Worm (Caenorhabditis elegans) whole organism, L1 larva: ENCODE measurements around the gene Y59A8B.8.

Source experiments
- F16B12.6 ChIP-seq: fragments of 150-350 bp; optimal IDR thresholded peaks from 2 replicates; lab custom pipeline; 2014; ENCODE audit warnings: missing biosample characterization, missing genetic modification characterization
- aha-1 ChIP-seq: fragments of 150-350 bp; optimal IDR thresholded peaks from 2 replicates; lab custom pipeline; 2014; ENCODE audit warnings: missing biosample characterization, missing genetic modification characterization
- alr-1 ChIP-seq: fragments of 200-800 bp; sonication (Bioruptor generic); optimal IDR thresholded peaks from 2 replicates; lab custom pipeline; 2018; ENCODE audit warnings: borderline replicate concordance, mild to moderate bottlenecking, missing genetic modification characterization, missing compliant biosample characterization
- aly-2 ChIP-seq: fragments of 150-350 bp; optimal IDR thresholded peaks from 2 replicates; lab custom pipeline; 2014; ENCODE audit warnings: missing biosample characterization, missing genetic modification characterization
- ama-1 ChIP-seq: fragments of 150-350 bp; optimal IDR thresholded peaks from 2 replicates; lab custom pipeline; 2014
- blmp-1 ChIP-seq: fragments of 150-350 bp; optimal IDR thresholded peaks from 2 replicates; lab custom pipeline; 2014; ENCODE audit warnings: missing biosample characterization, missing genetic modification characterization
- ceh-8 ChIP-seq: fragments of 200-800 bp; sonication (Bioruptor generic); optimal IDR thresholded peaks from 2 replicates; lab custom pipeline; 2018; ENCODE audit warnings: mild to moderate bottlenecking, missing genetic modification characterization, moderate library complexity, missing compliant biosample characterization
- ceh-82 ChIP-seq, 3 experiments: fragments of 150-350 bp in 1 of 3; sonication (generic microtip) in 2 of 3; optimal IDR thresholded peaks; 2 replicates each; lab custom pipeline; 2014 to 2017; ENCODE audit warnings: missing biosample characterization in 3 of 3, missing genetic modification characterization in 3 of 3
- ceh-88 ChIP-seq: fragments of 200-800 bp; sonication (Bioruptor generic); IDR thresholded peaks from 2 replicates; pipeline ENCODE4 v1.3.6; 2022; ENCODE audit warnings: missing genetic modification characterization, missing compliant biosample characterization
- ceh-90 ChIP-seq: sonication (generic microtip); optimal IDR thresholded peaks from 2 replicates; lab custom pipeline; 2016; ENCODE audit warnings: missing genetic modification characterization, missing compliant biosample characterization
- ces-1 ChIP-seq: fragments of 150-350 bp; optimal IDR thresholded peaks from 2 replicates; lab custom pipeline; 2014; ENCODE audit warnings: missing biosample characterization, missing genetic modification reagents, missing genetic modification characterization
- dsc-1 ChIP-seq: sonication (generic microtip); optimal IDR thresholded peaks from 2 replicates; lab custom pipeline; 2016; ENCODE audit warnings: mild to moderate bottlenecking, missing genetic modification characterization, missing compliant biosample characterization
- efl-1 ChIP-seq, 4 experiments: fragments of 150-350 bp; optimal IDR thresholded peaks in 3 of 4; peaks in 1 of 4; 1 replicate in 1 of 4; 2 replicates in 3 of 4; lab custom pipeline; 2014; ENCODE audit warnings: missing biosample characterization in 2 of 4, missing genetic modification characterization in 2 of 4, missing genetic modification reagents in 2 of 4
- egl-13 ChIP-seq: sonication (generic microtip); optimal IDR thresholded peaks from 2 replicates; lab custom pipeline; 2016; ENCODE audit warnings: missing genotype, missing genetic modification reagents, missing genetic modification characterization, missing compliant biosample characterization
- egl-27 ChIP-seq, 2 experiments: fragments of 150-350 bp in 1 of 2; sonication (generic microtip); optimal IDR thresholded peaks; 3 replicates each; lab custom pipeline; 2017 to 2018; ENCODE audit warnings: missing biosample characterization in 2 of 2, missing genetic modification characterization in 2 of 2, missing genetic modification reagents in 2 of 2
- elt-3 ChIP-seq, 6 experiments: fragments of 150-350 bp in 1 of 6; sonication (generic microtip); optimal IDR thresholded peaks; 2 replicates each; lab custom pipeline; 2017 to 2018; ENCODE audit warnings: missing biosample characterization in 6 of 6, missing genetic modification characterization in 6 of 6, inconsistent platforms in 1 of 6
- ets-5 ChIP-seq: fragments of 200-800 bp; sonication (Bioruptor generic); IDR thresholded peaks from 2 replicates; pipeline ENCODE4 v1.3.6; 2022; ENCODE audit warnings: missing genetic modification characterization, missing compliant biosample characterization
- fkh-10 ChIP-seq: sonication (generic microtip); optimal IDR thresholded peaks from 2 replicates; lab custom pipeline; 2017; ENCODE audit warnings: missing biosample characterization, missing genetic modification reagents, missing genetic modification characterization
- fkh-4 ChIP-seq: sonication (generic microtip); optimal IDR thresholded peaks from 2 replicates; lab custom pipeline; 2016; ENCODE audit warnings: missing compliant biosample characterization, missing genetic modification characterization, borderline replicate concordance
- fos-1 ChIP-seq: fragments of 150-350 bp; optimal IDR thresholded peaks from 2 replicates; lab custom pipeline; 2014; ENCODE audit warnings: missing biosample characterization, missing genetic modification characterization
- grh-1 ChIP-seq: fragments of 200-800 bp; sonication (Bioruptor generic); IDR thresholded peaks from 2 replicates; pipeline ENCODE4 v1.3.6; 2022; ENCODE audit warnings: missing genetic modification reagents, missing genetic modification characterization, missing compliant biosample characterization
- hlh-17 ChIP-seq: fragments of 200-800 bp; sonication (Bioruptor generic); optimal IDR thresholded peaks from 2 replicates; lab custom pipeline; 2018; ENCODE audit warnings: missing genetic modification characterization, mild to moderate bottlenecking, missing compliant biosample characterization, moderate library complexity, borderline replicate concordance
- hlh-4 ChIP-seq: sonication (generic microtip); optimal IDR thresholded peaks from 2 replicates; lab custom pipeline; 2016; ENCODE audit warnings: mild to moderate bottlenecking, missing genetic modification characterization, missing compliant biosample characterization
- hpl-2 ChIP-seq: fragments of 150-350 bp; optimal IDR thresholded peaks from 2 replicates; lab custom pipeline; 2014; ENCODE audit warnings: missing biosample characterization, missing genetic modification reagents, missing genetic modification characterization
- jun-1 ChIP-seq: fragments of 150-350 bp; optimal IDR thresholded peaks from 2 replicates; lab custom pipeline; 2014; ENCODE audit warnings: missing biosample characterization, missing genetic modification reagents, missing genetic modification characterization
- lin-13 ChIP-seq: fragments of 150-350 bp; optimal IDR thresholded peaks from 2 replicates; lab custom pipeline; 2014; ENCODE audit warnings: missing biosample characterization, missing genetic modification reagents, missing genetic modification characterization
- lin-14 ChIP-seq: fragments of 200-800 bp; sonication (Bioruptor generic); optimal IDR thresholded peaks from 2 replicates; lab custom pipeline; 2018; ENCODE audit warnings: mild to moderate bottlenecking, missing genetic modification characterization, moderate library complexity, missing compliant biosample characterization
- lin-35 ChIP-seq, 2 experiments: fragments of 150-350 bp; optimal IDR thresholded peaks; 2 replicates each; lab custom pipeline; 2014; ENCODE audit warnings: missing biosample characterization in 2 of 2, missing genetic modification characterization in 2 of 2, missing genetic modification reagents in 2 of 2
- mef-2 ChIP-seq: fragments of 150-350 bp; optimal IDR thresholded peaks from 2 replicates; lab custom pipeline; 2014; ENCODE audit warnings: missing biosample characterization, missing genetic modification characterization
- mep-1 ChIP-seq: fragments of 150-350 bp; optimal IDR thresholded peaks from 2 replicates; lab custom pipeline; 2014; ENCODE audit warnings: missing biosample characterization, missing genetic modification characterization
- nhr-11 ChIP-seq: fragments of 150-350 bp; optimal IDR thresholded peaks from 2 replicates; lab custom pipeline; 2014; ENCODE audit warnings: missing biosample characterization, missing genetic modification characterization
- nhr-19 ChIP-seq: fragments of 200-800 bp; sonication (Bioruptor generic); conservative IDR thresholded peaks from 2 replicates; pipeline ENCODE4 v1.3.6; 2022; ENCODE audit warnings: missing genetic modification characterization, missing compliant biosample characterization
- nhr-237 ChIP-seq: fragments of 150-350 bp; optimal IDR thresholded peaks from 2 replicates; lab custom pipeline; 2014; ENCODE audit warnings: missing biosample characterization, missing genetic modification characterization
- nhr-47 ChIP-seq: sonication (generic microtip); optimal IDR thresholded peaks from 2 replicates; lab custom pipeline; 2016; ENCODE audit warnings: mild to moderate bottlenecking, missing genetic modification characterization, moderate library complexity, missing compliant biosample characterization
- nhr-77 ChIP-seq: fragments of 150-350 bp; optimal IDR thresholded peaks from 2 replicates; lab custom pipeline; 2014; ENCODE audit warnings: missing biosample characterization, missing genetic modification characterization
- nhr-84 ChIP-seq: sonication (generic microtip); optimal IDR thresholded peaks from 2 replicates; lab custom pipeline; 2017; ENCODE audit warnings: missing biosample characterization, missing genetic modification characterization
- nhr-90 ChIP-seq: sonication (generic microtip); optimal IDR thresholded peaks from 2 replicates; lab custom pipeline; 2016; ENCODE audit warnings: mild to moderate bottlenecking, missing genetic modification characterization, missing compliant biosample characterization; ENCODE audit not compliant: poor library complexity
- pag-3 ChIP-seq: sonication (generic microtip); optimal IDR thresholded peaks from 2 replicates; lab custom pipeline; 2017; ENCODE audit warnings: missing genetic modification characterization, mild to moderate bottlenecking, missing compliant biosample characterization, antibody characterized with exemption, borderline replicate concordance; ENCODE audit not compliant: insufficient read depth
- pax-3 ChIP-seq: fragments of 200-800 bp; sonication (Bioruptor generic); optimal IDR thresholded peaks from 2 replicates; lab custom pipeline; 2018; ENCODE audit warnings: mild to moderate bottlenecking, missing genetic modification characterization, moderate library complexity, missing compliant biosample characterization
- pqm-1 ChIP-seq: sonication (generic microtip); optimal IDR thresholded peaks from 3 replicates; lab custom pipeline; 2017; ENCODE audit warnings: missing biosample characterization, missing genetic modification characterization
- rnt-1 ChIP-seq: sonication (generic microtip); optimal IDR thresholded peaks from 2 replicates; lab custom pipeline; 2016; ENCODE audit warnings: mild to moderate bottlenecking, missing genetic modification characterization, moderate library complexity, missing compliant biosample characterization
- sptf-1 ChIP-seq: fragments of 150-350 bp; optimal IDR thresholded peaks from 2 replicates; lab custom pipeline; 2014; ENCODE audit warnings: missing biosample characterization, missing genetic modification characterization
- sup-37 ChIP-seq: fragments of 200-800 bp; sonication (Bioruptor generic); optimal IDR thresholded peaks from 2 replicates; lab custom pipeline; 2018; ENCODE audit warnings: mild to moderate bottlenecking, missing genetic modification characterization, missing compliant biosample characterization
- tbx-2 ChIP-seq: sonication (generic microtip); optimal IDR thresholded peaks from 2 replicates; lab custom pipeline; 2016; ENCODE audit warnings: missing genetic modification characterization, missing compliant biosample characterization
- tlp-1 ChIP-seq: fragments of 150-350 bp; optimal IDR thresholded peaks from 2 replicates; lab custom pipeline; 2014; ENCODE audit warnings: missing biosample characterization, missing genetic modification characterization
- unc-130 ChIP-seq: fragments of 150-350 bp; optimal IDR thresholded peaks from 2 replicates; lab custom pipeline; 2017; ENCODE audit warnings: missing biosample characterization, missing genetic modification characterization, inconsistent platforms
- unc-30 ChIP-seq: sonication (generic microtip); optimal IDR thresholded peaks from 2 replicates; lab custom pipeline; 2017; ENCODE audit warnings: missing biosample characterization, missing genetic modification characterization
- unc-86 ChIP-seq: sonication (generic microtip); optimal IDR thresholded peaks from 2 replicates; lab custom pipeline; 2016; ENCODE audit warnings: missing genetic modification characterization, missing compliant biosample characterization
- unc-98 ChIP-seq: fragments of 200-800 bp; sonication (Bioruptor generic); IDR thresholded peaks from 2 replicates; pipeline ENCODE4 v1.3.6; 2022; ENCODE audit warnings: missing genetic modification characterization, missing compliant biosample characterization
- vab-15 ChIP-seq: sonication (generic microtip); optimal IDR thresholded peaks from 2 replicates; lab custom pipeline; 2017; ENCODE audit warnings: missing genotype, mild to moderate bottlenecking, missing genetic modification characterization, missing compliant biosample characterization
- zag-1 ChIP-seq: fragments of 150-350 bp; optimal IDR thresholded peaks from 2 replicates; lab custom pipeline; 2014; ENCODE audit warnings: missing biosample characterization, missing genetic modification characterization
- zip-4 ChIP-seq: fragments of 200-800 bp; sonication (Bioruptor generic); optimal IDR thresholded peaks from 2 replicates; lab custom pipeline; 2018; ENCODE audit warnings: mild to moderate bottlenecking, missing genetic modification characterization, moderate library complexity, missing compliant biosample characterization
- ztf-4 ChIP-seq: fragments of 150-350 bp; optimal IDR thresholded peaks from 2 replicates; lab custom pipeline; 2014; ENCODE audit warnings: missing biosample characterization, missing genetic modification characterization

Y59A8B.8 gene

DNA sequence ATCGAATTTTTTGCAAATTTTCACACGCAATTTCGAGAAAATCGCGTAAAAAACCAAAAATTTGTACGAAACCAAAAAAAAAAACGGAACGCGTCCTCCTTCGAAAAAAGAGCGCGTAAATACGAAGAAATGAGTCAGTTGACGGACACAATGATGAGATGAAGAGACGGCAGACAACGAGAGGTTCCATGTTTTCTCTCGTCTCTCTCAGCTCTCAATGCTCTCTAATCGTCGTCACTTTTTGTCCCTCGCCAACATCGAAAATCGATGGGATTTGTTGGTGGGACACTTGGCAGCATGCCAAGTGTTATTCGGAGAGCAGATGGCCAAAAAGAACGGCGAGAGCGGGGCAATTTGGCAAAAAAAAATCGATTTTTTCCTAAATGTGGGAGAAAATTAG, 13.1 kb upstream of the Y59A8B.8 start (continued):
- TF ChIP-seq lin-13 (peak; percentile 45), ceh-88 (GFP tag; lab: Robert Waterston, UW) (no peak), pax-3 (tag; lab: Kevin White, UChicago) (peak; percentile 17), nhr-19 (GFP tag; lab: Robert Waterston, UW) (peak; percentile 88), mef-2 (tag; lab: Kevin White, UChicago) (no peak), lin-14 (GFP tag; lab: Kevin White, UChicago) (peak; percentile 99), sptf-1 (tag; lab: Kevin White, UChicago) (no peak), jun-1 (peak; percentile 78), fkh-10 (GFP tag; lab: Kevin White, UChicago) (peak; percentile 29), fkh-4 (tag; lab: Kevin White, UChicago) (no peak), nhr-47 (tag; lab: Kevin White, UChicago) (peak; percentile 89), ama-1 (lab: Kevin White, UChicago) (no peak), alr-1 (tag; lab: Kevin White, UChicago) (no peak), vab-15 (no peak), ceh-82 (tag; optimal IDR thresholded peaks at IDR 0.05; lab: Kevin White, UChicago) (peak; percentile 17 to 89 (median 79)), hlh-4 (tag; lab: Kevin White, UChicago) (no peak), hpl-2 (GFP tag; lab: Kevin White, UChicago) (no peak), egl-27 (tag; optimal IDR thresholded peaks at IDR 0.05; lab: Kevin White, UChicago) (peak in 1 of 2 experiments; percentile 1), nhr-11 (peak; percentile 79), ceh-8 (GFP tag; lab: Kevin White, UChicago) (no peak), tbx-2 (tag; lab: Kevin White, UChicago) (peak; percentile 83), ztf-4 (tag; lab: Kevin White, UChicago) (peak; percentile 62), mep-1 (tag; lab: Kevin White, UChicago) (peak; percentile 85), aly-2 (tag; lab: Kevin White, UChicago) (peak; percentile 82), elt-3 (tag; optimal IDR thresholded peaks at IDR 0.05; lab: Kevin White, UChicago) (no peak), unc-86 (tag; lab: Kevin White, UChicago) (peak; percentile 90), rnt-1 (peak; percentile 86), nhr-90 (tag; lab: Kevin White, UChicago) (no peak), unc-130 (no peak), pag-3 (peak; percentile 36), ces-1 (no peak), pqm-1 (tag; lab: Kevin White, UChicago) (no peak), sup-37 (GFP tag; lab: Kevin White, UChicago) (no peak), nhr-77 (tag; lab: Kevin White, UChicago) (peak; percentile 50), aha-1 (no peak), zag-1 (tag; lab: Kevin White, UChicago) (no peak), egl-13 (tag; lab: Kevin White, UChicago) (peak; percentile 54), efl-1 (optimal IDR thresholded peaks at IDR 0.05; lab: Kevin White, UChicago) (peak; percentile 88 to 95), efl-1 (GFP tag; optimal IDR thresholded peaks at IDR 0.05 in 1 of 2; lab: Kevin White, UChicago) (peak; percentile 75 to 96), tlp-1 (tag; lab: Kevin White, UChicago) (no peak), F16B12.6 (tag; lab: Kevin White, UChicago) (peak; percentile 8), unc-98 (GFP tag; lab: Robert Waterston, UW) (no peak), grh-1 (GFP tag; lab: Robert Waterston, UW) (peak; percentile 10; the same call in 1 of the 2 replicates), nhr-237 (tag; lab: Kevin White, UChicago) (no peak), nhr-84 (no peak), zip-4 (no peak), ceh-90 (tag; lab: Kevin White, UChicago) (no peak), lin-35 (GFP tag; optimal IDR thresholded peaks at IDR 0.05; lab: Kevin White, UChicago) (peak; percentile 66 to 81), hlh-17 (no peak), ets-5 (GFP tag; lab: Robert Waterston, UW) (no peak), dsc-1 (tag; lab: Kevin White, UChicago) (peak; percentile 78), fos-1 (tag; lab: Kevin White, UChicago) (peak; percentile 81), unc-30 (tag; lab: Kevin White, UChicago) (peak; percentile 29), blmp-1 (no peak)
